Fruit fly (Drosophila melanogaster) whole organism, embryonic: ENCODE measurements around the gene CG32040.

Experiments used
- ATbp ChIP-seq: fragments of 200-800 bp; sonication (Bioruptor generic); optimal IDR thresholded peaks from 2 replicates; lab custom pipeline; 2017; ENCODE audit warnings: missing biosample characterization, mild to moderate bottlenecking, missing genetic modification characterization, missing genetic modification reagents
- Atf-2 ChIP-seq: fragments of 200-800 bp; sonication (Bioruptor generic); optimal IDR thresholded peaks from 2 replicates; lab custom pipeline; 2016; ENCODE audit warnings: missing biosample characterization, missing genetic modification characterization
- CG1024 ChIP-seq: fragments of 200-800 bp; sonication (Bioruptor generic); IDR thresholded peaks from 2 replicates; pipeline ENCODE4 v1.3.6; 2022; ENCODE audit warnings: missing biosample characterization, missing genetic modification characterization
- CG11696 ChIP-seq: fragments of 200-800 bp; sonication (Bioruptor generic); IDR thresholded peaks from 2 replicates; pipeline ENCODE4 v1.3.6; 2022; ENCODE audit warnings: missing biosample characterization, missing genetic modification characterization
- CG11723 ChIP-seq: fragments of 200-800 bp; sonication (Bioruptor generic); optimal IDR thresholded peaks from 2 replicates; lab custom pipeline; 2017; ENCODE audit warnings: missing biosample characterization, mild to moderate bottlenecking, missing genetic modification characterization
- CG12299 ChIP-seq: fragments of 200-800 bp; sonication (Bioruptor generic); optimal IDR thresholded peaks from 2 replicates; lab custom pipeline; 2018; ENCODE audit warnings: missing biosample characterization, mild to moderate bottlenecking, missing genetic modification characterization
- CG14965 ChIP-seq: fragments of 200-800 bp; sonication (Bioruptor generic); optimal IDR thresholded peaks from 2 replicates; lab custom pipeline; 2016; ENCODE audit warnings: missing biosample characterization, missing genetic modification characterization, borderline replicate concordance
- CG1603 ChIP-seq: fragments of 200-800 bp; sonication (Bioruptor generic); optimal IDR thresholded peaks from 2 replicates; lab custom pipeline; 2019; ENCODE audit warnings: missing biosample characterization, mild to moderate bottlenecking, missing genetic modification characterization, moderate library complexity
- CG18262 ChIP-seq: fragments of 200-800 bp; optimal IDR thresholded peaks from 3 replicates; lab custom pipeline; 2019; ENCODE audit warnings: missing biosample characterization, mild to moderate bottlenecking, missing genetic modification characterization, moderate library complexity
- CG18619 ChIP-seq: fragments of 200-800 bp; sonication (Bioruptor generic); optimal IDR thresholded peaks from 3 replicates; lab custom pipeline; 2017; ENCODE audit warnings: missing biosample characterization, mild to moderate bottlenecking, missing genetic modification characterization
- CG3281 ChIP-seq: fragments of 200-800 bp; sonication (Bioruptor generic); optimal IDR thresholded peaks from 3 replicates; lab custom pipeline; 2017; ENCODE audit warnings: missing biosample characterization, mild to moderate bottlenecking, missing genetic modification characterization
- CG33557 ChIP-seq: fragments of 200-800 bp; sonication (Bioruptor generic); optimal IDR thresholded peaks from 2 replicates; lab custom pipeline; 2019; ENCODE audit warnings: missing biosample characterization, mild to moderate bottlenecking, missing genetic modification characterization, moderate library complexity
- CG4328 ChIP-seq: fragments of 200-800 bp; sonication (Bioruptor generic); optimal IDR thresholded peaks from 3 replicates; lab custom pipeline; 2017; ENCODE audit warnings: missing biosample characterization, missing genetic modification reagents, missing genetic modification characterization
- CG4730 ChIP-seq: fragments of 200-800 bp; sonication (Bioruptor generic); IDR thresholded peaks from 2 replicates; pipeline ENCODE4 v1.3.6; 2022; ENCODE audit warnings: missing biosample characterization, missing genetic modification characterization
- CG6689 ChIP-seq: fragments of 200-800 bp; sonication (Bioruptor generic); IDR thresholded peaks from 2 replicates; pipeline ENCODE4 v1.3.6; 2022; ENCODE audit warnings: missing biosample characterization, missing genetic modification characterization
- CG7556 ChIP-seq: fragments of 200-800 bp; sonication (Bioruptor generic); optimal IDR thresholded peaks from 2 replicates; lab custom pipeline; 2017; ENCODE audit warnings: missing biosample characterization, mild to moderate bottlenecking, missing genetic modification characterization
- CG9727 ChIP-seq: fragments of 200-800 bp; sonication (Bioruptor generic); optimal IDR thresholded peaks from 3 replicates; lab custom pipeline; 2017; ENCODE audit warnings: missing biosample characterization, mild to moderate bottlenecking, missing genetic modification characterization
- CG9797 ChIP-seq: fragments of 200-800 bp; sonication (Bioruptor generic); optimal IDR thresholded peaks from 3 replicates; lab custom pipeline; 2018; ENCODE audit warnings: missing biosample characterization, mild to moderate bottlenecking, missing genetic modification characterization
- D19B ChIP-seq: fragments of 200-800 bp; sonication (Bioruptor generic); optimal IDR thresholded peaks from 2 replicates; lab custom pipeline; 2017; ENCODE audit warnings: missing biosample characterization, mild to moderate bottlenecking, missing genetic modification characterization
- Dbx ChIP-seq: fragments of 200-800 bp; sonication (Bioruptor generic); IDR thresholded peaks from 3 replicates; pipeline ENCODE4 v1.3.6; 2022; ENCODE audit warnings: missing biosample characterization, missing genetic modification characterization
- Dfd ChIP-seq, 2 experiments: fragments of >200 bp; optimal IDR thresholded peaks; 2 replicates each; lab custom pipeline; 2017; ENCODE audit warnings: missing biosample characterization in 2 of 2, missing genetic modification characterization in 2 of 2
- Doc3 ChIP-seq: fragments of 200-800 bp; sonication (Bioruptor generic); IDR thresholded peaks from 3 replicates; pipeline ENCODE4 v1.3.6; 2022; ENCODE audit warnings: missing biosample characterization, missing genetic modification characterization; ENCODE audit not compliant: partially characterized antibody
- GATAe ChIP-seq: fragments of 200-800 bp; sonication (Bioruptor generic); conservative IDR thresholded peaks from 2 replicates; pipeline ENCODE4 v1.3.6; 2022; ENCODE audit warnings: missing biosample characterization, missing genetic modification characterization
- Lhr ChIP-seq: fragments of 200-800 bp; sonication (Bioruptor generic); optimal IDR thresholded peaks from 3 replicates; lab custom pipeline; 2017; ENCODE audit warnings: mild to moderate bottlenecking, missing biosample characterization, missing genetic modification reagents, missing genetic modification characterization
- NFAT ChIP-seq: fragments of 200-800 bp; sonication (Bioruptor generic); IDR thresholded peaks from 2 replicates; pipeline ENCODE4 v1.3.6; 2022; ENCODE audit warnings: missing biosample characterization, missing genetic modification characterization
- Neu2 ChIP-seq: fragments of 200-800 bp; sonication (Bioruptor generic); optimal IDR thresholded peaks from 3 replicates; lab custom pipeline; 2016; ENCODE audit warnings: missing biosample characterization, missing genetic modification characterization, borderline replicate concordance
- Oli ChIP-seq: fragments of 200-800 bp; sonication (Bioruptor generic); optimal IDR thresholded peaks from 2 replicates; lab custom pipeline; 2018; ENCODE audit warnings: missing biosample characterization, mild to moderate bottlenecking, missing genetic modification characterization, moderate library complexity
- Spps ChIP-seq: fragments of 200-800 bp; sonication (Bioruptor generic); optimal IDR thresholded peaks from 2 replicates; lab custom pipeline; 2018; ENCODE audit warnings: missing biosample characterization, mild to moderate bottlenecking, missing genetic modification characterization
- Sry-β ChIP-seq: fragments of 200-800 bp; sonication (Bioruptor generic); optimal IDR thresholded peaks from 2 replicates; lab custom pipeline; 2018; ENCODE audit warnings: missing biosample characterization, mild to moderate bottlenecking, missing genetic modification characterization, moderate library complexity
- Sry-δ ChIP-seq: fragments of 200-800 bp; sonication (Bioruptor generic); optimal IDR thresholded peaks from 2 replicates; lab custom pipeline; 2016; ENCODE audit warnings: missing biosample characterization, missing genetic modification characterization
- Taf1 ChIP-seq: fragments of 200-800 bp; sonication (Bioruptor generic); IDR thresholded peaks from 2 replicates; pipeline ENCODE4 v1.3.6; 2022; ENCODE audit warnings: missing biosample characterization, missing genetic modification characterization
- ara ChIP-seq: fragments of 200-800 bp; sonication (Bioruptor generic); IDR thresholded peaks from 2 replicates; pipeline ENCODE4 v1.3.6; 2022; ENCODE audit warnings: missing biosample characterization, missing genetic modification characterization
- bcd ChIP-seq: fragments of 200-800 bp; sonication (Bioruptor generic); optimal IDR thresholded peaks from 2 replicates; lab custom pipeline; 2017; ENCODE audit warnings: missing biosample characterization, mild to moderate bottlenecking, missing genetic modification characterization
- chinmo ChIP-seq: fragments of 200-800 bp; sonication (Bioruptor generic); IDR thresholded peaks from 4 replicates; pipeline ENCODE4 v1.3.6; 2022; ENCODE audit warnings: missing biosample characterization, missing genetic modification characterization; ENCODE audit not compliant: partially characterized antibody
- crol ChIP-seq: fragments of 200-800 bp; sonication (Bioruptor generic); IDR thresholded peaks from 2 replicates; pipeline ENCODE4 v1.3.6; 2022; ENCODE audit warnings: missing biosample characterization, missing genetic modification characterization
- ems ChIP-seq: fragments of 200-800 bp; sonication (Bioruptor generic); optimal IDR thresholded peaks from 3 replicates; lab custom pipeline; 2016; ENCODE audit warnings: missing biosample characterization, missing genetic modification characterization
- esg ChIP-seq: fragments of 200-800 bp; sonication (Bioruptor generic); conservative IDR thresholded peaks from 2 replicates; pipeline ENCODE4 v1.3.6; 2022; ENCODE audit warnings: missing biosample characterization, missing genetic modification characterization
- ftz-f1 ChIP-seq: fragments of 200-800 bp; sonication (Bioruptor generic); optimal IDR thresholded peaks from 2 replicates; lab custom pipeline; 2016; ENCODE audit warnings: missing biosample characterization, missing genetic modification characterization
- h ChIP-seq: fragments of >200 bp; optimal IDR thresholded peaks from 2 replicates; lab custom pipeline; 2017
- ham ChIP-seq: fragments of 200-800 bp; sonication (Bioruptor generic); IDR thresholded peaks from 2 replicates; pipeline ENCODE4 v1.3.6; 2022; ENCODE audit warnings: missing biosample characterization, missing genetic modification characterization
- kah ChIP-seq: fragments of 200-800 bp; sonication (Bioruptor generic); optimal IDR thresholded peaks from 2 replicates; lab custom pipeline; 2018; ENCODE audit warnings: missing biosample characterization, mild to moderate bottlenecking, missing genetic modification characterization
- lov ChIP-seq, 2 experiments: fragments of 200-800 bp in 1 of 2; fragments of >200 bp in 1 of 2; sonication (Bioruptor generic) in 1 of 2; IDR thresholded peaks in 1 of 2; optimal IDR thresholded peaks in 1 of 2; 2 replicates in 1 of 2; 3 replicates in 1 of 2; pipeline versions ENCODE4 v1.3.6 to Lab custom; 2017 to 2022; ENCODE audit warnings: missing biosample characterization in 1 of 2, missing genetic modification characterization in 1 of 2
- mld ChIP-seq: fragments of 200-800 bp; sonication (Bioruptor generic); IDR thresholded peaks from 3 replicates; pipeline ENCODE4 v1.3.6; 2022; ENCODE audit warnings: missing biosample characterization, missing genetic modification characterization; ENCODE audit not compliant: partially characterized antibody
- pb ChIP-seq: fragments of 200-800 bp; sonication (Bioruptor generic); optimal IDR thresholded peaks from 3 replicates; lab custom pipeline; 2016; ENCODE audit warnings: missing biosample characterization, missing genetic modification characterization
- ranshi ChIP-seq: fragments of 200-800 bp; sonication (Bioruptor generic); IDR thresholded peaks from 2 replicates; pipeline ENCODE4 v1.3.6; 2022; ENCODE audit warnings: missing biosample characterization, missing genetic modification characterization
- sisA ChIP-seq: fragments of 200-800 bp; sonication (Bioruptor generic); IDR thresholded peaks from 2 replicates; pipeline ENCODE4 v1.3.6; 2022; ENCODE audit warnings: missing biosample characterization, missing genetic modification characterization
- so ChIP-seq: fragments of 200-800 bp; sonication (Bioruptor generic); IDR thresholded peaks from 3 replicates; pipeline ENCODE4 v1.3.6; 2022; ENCODE audit warnings: missing biosample characterization, missing genetic modification characterization
- tio ChIP-seq: fragments of 200-800 bp; sonication (Bioruptor generic); optimal IDR thresholded peaks from 2 replicates; lab custom pipeline; 2017; ENCODE audit warnings: missing biosample characterization, missing genetic modification characterization, inconsistent platforms
- twi ChIP-seq: fragments of 200-800 bp; optimal IDR thresholded peaks from 2 replicates; lab custom pipeline; 2019; ENCODE audit warnings: missing biosample characterization, mild to moderate bottlenecking, missing genetic modification characterization, moderate library complexity
- wek ChIP-seq: fragments of 200-800 bp; sonication (Bioruptor generic); optimal IDR thresholded peaks from 3 replicates; lab custom pipeline; 2018; ENCODE audit warnings: missing biosample characterization, mild to moderate bottlenecking, missing genetic modification characterization, moderate library complexity

The CG32040 gene

DNA sequence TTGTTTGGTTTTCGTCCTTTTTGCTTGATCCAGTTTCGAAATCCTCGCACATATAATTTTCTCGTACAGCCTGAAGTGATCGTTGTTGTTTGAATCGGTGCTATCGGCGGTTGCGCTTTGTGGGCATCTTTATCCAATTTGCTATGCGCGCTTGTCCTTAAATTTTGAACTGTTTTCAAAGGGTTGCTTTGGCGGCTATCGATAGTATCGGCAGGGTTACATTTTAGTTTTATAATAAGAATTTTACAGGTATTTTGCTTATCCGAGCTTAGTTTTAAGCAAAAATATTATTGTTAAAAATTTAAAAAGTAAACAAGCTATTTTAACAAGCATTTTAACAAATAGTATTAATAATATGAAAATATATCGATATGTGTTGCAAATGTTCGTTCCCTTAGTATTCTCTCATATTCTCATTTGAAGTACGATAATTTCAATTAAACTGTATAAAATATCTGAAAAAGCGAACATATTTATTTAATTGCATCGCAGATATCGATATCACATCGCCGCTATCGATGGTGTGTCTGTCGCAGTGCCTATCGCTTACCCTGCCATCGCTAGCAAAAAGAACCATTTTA is 13.1 kb downstream of the CG32040 start, which contains the start of the genes Klp67A and CG4452 (continued):
- TF ChIP-seq CG1024 (GFP tag; lab: Robert Waterston, UW) = no peak
- TF ChIP-seq Atf-2 = no peak
- no peak for TF ChIP-seq wek
- TF ChIP-seq CG7556 = peak; percentile 34
- no peak for TF ChIP-seq tio (GFP tag; lab: Kevin White, UChicago)
- TF ChIP-seq ham = no peak
- peak; percentile 25; the same call in 1 of the 2 replicates for TF ChIP-seq CG6689
- TF ChIP-seq CG1603 = peak; percentile 20
- no peak for TF ChIP-seq pb (GFP tag; lab: Kevin White, UChicago)
- TF ChIP-seq CG9797 (GFP tag; lab: Kevin White, UChicago) = peak; percentile 51
- TF ChIP-seq Lhr (GFP tag; lab: Kevin White, UChicago) = peak; percentile 67
- peak; percentile 67 for TF ChIP-seq CG9727
- TF ChIP-seq CG14965 (GFP tag; lab: Kevin White, UChicago) = no peak
- no peak for TF ChIP-seq Dfd (GFP tag; optimal IDR thresholded peaks at IDR 0.05; lab: Kevin White, UChicago)
- peak; percentile 52 for TF ChIP-seq twi (tag; lab: Kevin White, UChicago)
- TF ChIP-seq CG4328 (GFP tag; lab: Kevin White, UChicago) = no peak
- TF ChIP-seq Taf1 (GFP tag; lab: Robert Waterston, UW) = no peak
- no peak for TF ChIP-seq CG12299
- no peak for TF ChIP-seq D19B (GFP tag; lab: Kevin White, UChicago)
- TF ChIP-seq kah (GFP tag; lab: Kevin White, UChicago) = no peak
- TF ChIP-seq ranshi (GFP tag; lab: Robert Waterston, UW) = no peak
- no peak for TF ChIP-seq Oli (tag; lab: Kevin White, UChicago)
- TF ChIP-seq ara (GFP tag; lab: Robert Waterston, UW) = no peak
- TF ChIP-seq CG18262 (tag; lab: Kevin White, UChicago) = peak; percentile 68
- 0 out of 2 replicates have a peak, but pooled peaks have one; percentile 12 for TF ChIP-seq esg (GFP tag; lab: Robert Waterston, UW)
- TF ChIP-seq CG33557 = peak; percentile 55
- TF ChIP-seq CG3281 (GFP tag; lab: Kevin White, UChicago) = peak; percentile 29
- TF ChIP-seq Neu2 = no peak
- TF ChIP-seq ftz-f1 (GFP tag; lab: Kevin White, UChicago) = no peak
- peak; percentile 27 for TF ChIP-seq Spps (tag; lab: Kevin White, UChicago)
- no peak for TF ChIP-seq bcd
- peak; percentile 16 for TF ChIP-seq CG11723
- no peak for TF ChIP-seq h
- no peak for TF ChIP-seq NFAT (GFP tag; lab: Robert Waterston, UW)
- TF ChIP-seq Sry-β = no peak
- TF ChIP-seq so (GFP tag; lab: Robert Waterston, UW) = no peak
- TF ChIP-seq CG4730 = no peak
- TF ChIP-seq Dbx (GFP tag; lab: Robert Waterston, UW) = 0 out of 3 replicates have a peak, but pooled peaks have one; percentile 27
- no peak for TF ChIP-seq sisA (GFP tag; lab: Robert Waterston, UW)
- TF ChIP-seq crol = no peak
- TF ChIP-seq chinmo (GFP tag; lab: Robert Waterston, UW) = peak; percentile 77; the same call in 1 of the 4 replicates
- TF ChIP-seq mld (GFP tag; lab: Robert Waterston, UW) = peak; percentile 71
- TF ChIP-seq CG11696 (GFP tag; lab: Robert Waterston, UW) = no peak
- no peak for TF ChIP-seq ems (GFP tag; lab: Kevin White, UChicago)
- no peak for TF ChIP-seq ATbp (GFP tag; lab: Kevin White, UChicago)
- peak; percentile 92 for TF ChIP-seq Doc3 (GFP tag; lab: Robert Waterston, UW)
- no peak for TF ChIP-seq GATAe
- TF ChIP-seq lov (optimal IDR thresholded peaks at IDR 0.05; lab: Kevin White, UChicago) = no peak
- TF ChIP-seq lov (GFP tag; IDR thresholded peaks at IDR 0.05; lab: Robert Waterston, UW) = no peak
- TF ChIP-seq CG18619 (GFP tag; lab: Kevin White, UChicago) = peak; percentile 17
- peak; percentile 88 for TF ChIP-seq Sry-δ (GFP tag; lab: Kevin White, UChicago)
